Worm (Caenorhabditis elegans): Measurements from ENCODE around the gene max-2.

- TF ChIP-seq ama-1 (optimal IDR thresholded peaks at IDR 0.05) (no peak), snpc-4 (tag; optimal IDR thresholded peaks at IDR 0.05) (no peak), aly-2 (tag; optimal IDR thresholded peaks at IDR 0.05) (no peak), elt-3 (tag; optimal IDR thresholded peaks at IDR 0.05) (no peak), nhr-11 (tag; optimal IDR thresholded peaks at IDR 0.05) (no peak)
Measured at ce11 chrII:13073742-13074141, 48.1 kb upstream of the max-2 start.
